Worm (Caenorhabditis elegans) whole organism, L3 larva: ENCODE results near the gene rad-54.L2.

ENCODE experiments used
- ama-1 ChIP-seq: fragments of 150-350 bp; optimal IDR thresholded peaks from 2 replicates; lab custom pipeline; 2018
- ceh-9 ChIP-seq: sonication (generic microtip); optimal IDR thresholded peaks from 2 replicates; lab custom pipeline; 2018; ENCODE audit warnings: missing biosample characterization, missing genetic modification characterization
- daf-12 ChIP-seq: fragments of 150-350 bp; optimal IDR thresholded peaks from 2 replicates; lab custom pipeline; 2014; ENCODE audit warnings: missing biosample characterization, missing genetic modification reagents, missing genetic modification characterization
- elt-1 ChIP-seq: fragments of 150-350 bp; optimal IDR thresholded peaks from 2 replicates; lab custom pipeline; 2014; ENCODE audit warnings: missing biosample characterization, missing genetic modification characterization
- mdl-1 ChIP-seq: fragments of 150-350 bp; optimal IDR thresholded peaks from 2 replicates; lab custom pipeline; 2014; ENCODE audit warnings: missing biosample characterization, missing genetic modification characterization
- nhr-25 ChIP-seq: sonication (generic microtip); optimal IDR thresholded peaks from 2 replicates; lab custom pipeline; 2017; ENCODE audit warnings: missing biosample characterization, missing genetic modification characterization
- nhr-43 ChIP-seq: sonication (generic microtip); optimal IDR thresholded peaks from 2 replicates; lab custom pipeline; 2016; ENCODE audit warnings: mild to moderate bottlenecking, missing genetic modification characterization, missing compliant biosample characterization; ENCODE audit not compliant: poor library complexity, severe bottlenecking
- pqm-1 ChIP-seq: fragments of 150-350 bp; optimal IDR thresholded peaks from 2 replicates; lab custom pipeline; 2017; ENCODE audit warnings: missing biosample characterization, missing genetic modification characterization, inconsistent platforms

DNA sequence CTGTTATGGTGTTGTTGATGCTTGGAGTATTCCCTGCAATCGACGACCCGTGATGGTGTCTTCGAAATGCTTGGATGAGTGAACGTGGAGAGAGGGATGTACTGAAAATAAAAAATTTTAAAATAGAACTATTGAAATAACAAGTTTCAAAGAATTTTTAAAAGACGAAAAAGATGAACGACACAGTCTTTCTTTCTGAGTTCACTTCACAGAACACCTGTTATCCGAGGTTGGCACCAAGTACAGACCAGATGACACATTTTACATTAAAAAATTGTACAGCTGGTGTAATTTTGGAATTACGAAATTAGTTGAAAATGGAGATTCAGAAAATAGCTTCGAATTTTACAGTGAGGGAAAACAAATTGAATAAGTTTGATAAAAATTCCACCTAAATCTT lies 24.9 kb downstream of the rad-54.L2 start, which contains the start of gene rap-1:
- no peak for TF ChIP-seq elt-1
- no peak for TF ChIP-seq nhr-25 (tag; lab: Kevin White, UChicago)
- no peak for TF ChIP-seq pqm-1 (tag; lab: Kevin White, UChicago)
- TF ChIP-seq ceh-9: no peak
- no peak for TF ChIP-seq nhr-43
- no peak for TF ChIP-seq mdl-1 (tag; lab: Kevin White, UChicago)
- no peak for TF ChIP-seq ama-1 (lab: Kevin White, UChicago)
- no peak for TF ChIP-seq daf-12 (tag; lab: Kevin White, UChicago)
